Fruit fly (Drosophila melanogaster): ENCODE measurements around the gene CG34148.

- TF ChIP-seq topi (GFP tag; optimal IDR thresholded peaks at IDR 0.05) (peak; percentile 50), Hr38 (GFP tag; optimal IDR thresholded peaks at IDR 0.05) (no peak), lz (GFP tag; optimal IDR thresholded peaks at IDR 0.05) (peak; percentile 26), Hr4 (GFP tag; optimal IDR thresholded peaks at IDR 0.05) (peak; percentile 6), Lpt (GFP tag; optimal IDR thresholded peaks at IDR 0.05) (peak; percentile 34), salr (GFP tag; optimal IDR thresholded peaks at IDR 0.05) (peak; percentile 73 to 79)
These were observed 44.3 kb upstream of the CG34148 start for dm6 chr3R:21922674-21923323.
